Worm (Caenorhabditis elegans) whole organism, midembryonic: ENCODE measurements around the gene F56B3.4.

ENCODE experiments used
- T22C8.4 ChIP-seq: fragments of 200-800 bp; sonication (Bioruptor generic); IDR thresholded peaks from 2 replicates; pipeline ENCODE4 v1.3.6; 2022; ENCODE audit warnings: missing genetic modification characterization, missing compliant biosample characterization
- cog-1 ChIP-seq: sonication (generic microtip); optimal IDR thresholded peaks from 2 replicates; lab custom pipeline; 2016; ENCODE audit warnings: missing genetic modification characterization, missing compliant biosample characterization
- flt-1 ChIP-seq: fragments of 200-800 bp; sonication (Bioruptor generic); IDR thresholded peaks from 2 replicates; pipeline ENCODE4 v1.3.6; 2022; ENCODE audit warnings: missing genetic modification characterization, missing compliant biosample characterization
- klf-2 ChIP-seq: fragments of 200-800 bp; sonication (Bioruptor generic); conservative IDR thresholded peaks from 2 replicates; pipeline ENCODE4 v1.3.6; 2022; ENCODE audit warnings: missing genetic modification reagents, missing genetic modification characterization, missing compliant biosample characterization
- med-1 ChIP-seq: sonication (generic microtip); optimal IDR thresholded peaks from 2 replicates; lab custom pipeline; 2017; ENCODE audit warnings: missing genetic modification characterization, mild to moderate bottlenecking, missing compliant biosample characterization, antibody characterized with exemption, missing genetic modification reagents; ENCODE audit not compliant: insufficient read depth
- ref-1 ChIP-seq: fragments of 200-800 bp; sonication (Bioruptor generic); conservative IDR thresholded peaks from 2 replicates; pipeline ENCODE4 v1.3.6; 2022; ENCODE audit warnings: missing genetic modification reagents, missing genetic modification characterization, missing compliant biosample characterization
- tab-1 ChIP-seq: fragments of 200-800 bp; sonication (Bioruptor generic); IDR thresholded peaks from 2 replicates; pipeline ENCODE4 v1.3.6; 2022; ENCODE audit warnings: missing genetic modification characterization, missing compliant biosample characterization
- ztf-23 ChIP-seq: fragments of 200-800 bp; sonication (Bioruptor generic); IDR thresholded peaks from 2 replicates; pipeline ENCODE4 v1.3.6; 2022; ENCODE audit warnings: missing genetic modification reagents, missing genetic modification characterization, missing compliant biosample characterization
- ztf-29 ChIP-seq: fragments of 200-800 bp; sonication (Bioruptor generic); IDR thresholded peaks from 2 replicates; pipeline ENCODE4 v1.3.6; 2022; ENCODE audit warnings: missing genetic modification reagents, missing genetic modification characterization, missing compliant biosample characterization

The F56B3.4 gene

DNA sequence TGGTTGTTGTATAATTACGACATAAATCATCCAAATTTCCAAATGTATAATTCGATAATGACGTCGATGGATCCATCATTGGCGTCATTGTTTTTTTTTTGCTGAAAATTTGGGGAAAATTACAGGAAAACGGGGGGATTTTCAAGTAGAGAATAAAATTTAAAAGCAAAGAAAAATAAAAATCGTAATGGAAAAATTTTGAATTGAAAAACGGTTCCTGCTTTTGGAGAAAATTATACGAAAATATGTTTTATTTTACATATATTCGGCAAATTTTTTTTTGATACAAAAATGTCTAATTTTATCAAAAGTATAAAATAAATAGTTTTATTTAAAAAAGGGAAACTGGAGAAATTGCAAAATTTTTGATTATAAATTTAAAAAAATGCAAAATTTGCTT is 30.8 kb upstream of the F56B3.4 start, which contains the start of gene zipt-15:
Gene zipt-15 (minus strand): TSS at position 101 of the 400 bp plus-strand sequence.
- TF ChIP-seq T22C8.4: no peak
- TF ChIP-seq ztf-23 (GFP tag; lab: Robert Waterston, UW): no peak

DNA sequence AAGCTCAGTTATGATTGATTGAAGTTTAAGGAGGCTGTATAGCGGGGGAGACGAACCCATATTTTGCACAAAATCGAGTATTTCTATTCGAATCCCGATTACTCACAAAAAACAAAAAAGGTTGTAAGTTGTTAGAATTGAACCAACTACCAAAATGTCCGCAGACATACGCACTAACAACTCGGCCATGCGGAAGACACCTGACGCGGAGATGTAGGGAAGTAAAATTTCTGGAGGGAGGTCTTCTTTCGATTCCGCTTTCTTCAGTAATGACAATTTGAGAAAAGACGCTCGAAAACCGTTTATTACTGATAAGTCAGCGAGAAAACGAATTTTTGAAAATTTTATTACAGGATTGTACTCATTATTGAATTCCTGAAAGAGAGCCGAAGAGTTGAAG is 23.8 kb upstream of the F56B3.4 start:
- TF ChIP-seq med-1 (no peak), ztf-29 (no peak), T22C8.4 (no peak), ztf-23 (GFP tag; lab: Robert Waterston, UW) (no peak), klf-2 (GFP tag; lab: Robert Waterston, UW) (no peak)

DNA sequence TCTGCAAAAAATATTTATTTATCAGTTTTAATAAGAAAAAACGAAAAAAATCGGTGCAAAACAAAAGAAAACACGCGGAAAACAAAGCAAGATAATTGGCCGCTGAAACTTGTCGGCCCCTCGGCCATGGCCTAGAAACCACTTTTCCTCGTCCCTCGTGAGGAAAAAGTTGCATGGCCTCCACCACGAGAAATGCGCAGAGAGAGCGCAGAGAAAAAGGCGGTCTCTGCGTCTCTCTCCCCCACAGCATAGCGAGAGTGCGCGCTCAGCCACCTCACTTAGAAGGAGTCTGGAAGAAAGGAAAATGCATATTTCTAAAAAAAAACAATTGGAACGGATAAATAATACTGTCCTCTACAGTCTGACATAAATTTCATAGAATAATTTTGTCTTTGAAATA is 19.3 kb upstream of the F56B3.4 start:
- TF ChIP-seq ztf-23 (GFP tag; lab: Robert Waterston, UW) (peak; percentile 74), tab-1 (GFP tag; lab: Robert Waterston, UW) (0 out of 2 replicates have a peak, but pooled peaks have one; percentile 65), flt-1 (peak; percentile 71; the same call in 1 of the 2 replicates), klf-2 (GFP tag; lab: Robert Waterston, UW) (peak; percentile 59; the same call in 1 of the 2 replicates)

DNA sequence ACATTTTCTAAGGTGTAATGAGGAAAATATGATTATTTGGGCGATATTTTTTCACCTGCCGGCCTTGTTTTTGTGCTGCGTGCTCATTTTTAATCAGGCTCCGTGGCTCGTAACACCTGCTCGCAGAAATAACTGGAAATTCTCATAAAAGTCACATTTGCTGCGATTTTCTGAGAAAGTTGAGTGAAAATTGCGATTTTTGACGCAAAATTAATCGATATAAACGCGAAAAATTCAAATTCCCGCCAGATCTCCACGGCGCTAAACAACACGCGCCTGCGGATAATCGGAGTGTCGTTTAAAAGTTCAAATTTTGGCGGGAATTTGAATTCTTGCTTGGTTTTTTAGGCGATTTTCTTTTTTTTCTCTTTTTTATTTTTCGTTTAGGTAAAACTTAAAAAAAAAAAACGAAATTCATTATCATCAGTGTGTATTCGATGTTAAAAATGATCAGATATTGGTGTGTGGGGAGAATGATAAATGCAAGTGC is 13.0 kb upstream of the F56B3.4 start, which contains the start of gene Y55F3BL.6:
Gene Y55F3BL.6 (minus strand): TSS at position 51 of the 490 bp plus-strand sequence.
- no peak for TF ChIP-seq ztf-29
- TF ChIP-seq tab-1 (GFP tag; lab: Robert Waterston, UW): no peak
- TF ChIP-seq cog-1 (tag; lab: Kevin White, UChicago): no peak
- no peak for TF ChIP-seq flt-1
- no peak for TF ChIP-seq T22C8.4
- TF ChIP-seq ztf-23 (GFP tag; lab: Robert Waterston, UW): no peak
- no peak for TF ChIP-seq ref-1 (GFP tag; lab: Robert Waterston, UW)

DNA sequence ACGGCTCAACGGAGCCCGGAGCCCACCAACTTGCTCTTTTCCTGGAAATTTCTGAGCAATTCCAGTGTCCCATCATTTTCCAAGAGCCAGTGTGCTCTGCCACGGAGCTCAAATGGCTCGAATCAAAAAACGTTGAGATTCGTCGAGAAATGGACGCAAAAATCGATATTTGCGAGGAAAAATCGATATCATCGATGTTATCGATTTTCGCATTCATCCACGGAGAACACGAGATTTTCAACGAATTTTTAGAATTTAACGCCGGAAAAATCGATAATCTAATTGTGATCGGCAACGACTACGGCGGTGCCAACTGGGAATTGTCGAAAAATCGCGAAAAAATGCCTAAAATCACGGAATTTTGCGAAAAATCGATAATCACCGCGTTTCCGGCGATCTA is 11.6 kb upstream of the F56B3.4 start:
- peak; percentile 59 for TF ChIP-seq T22C8.4
- TF ChIP-seq med-1: no peak

DNA sequence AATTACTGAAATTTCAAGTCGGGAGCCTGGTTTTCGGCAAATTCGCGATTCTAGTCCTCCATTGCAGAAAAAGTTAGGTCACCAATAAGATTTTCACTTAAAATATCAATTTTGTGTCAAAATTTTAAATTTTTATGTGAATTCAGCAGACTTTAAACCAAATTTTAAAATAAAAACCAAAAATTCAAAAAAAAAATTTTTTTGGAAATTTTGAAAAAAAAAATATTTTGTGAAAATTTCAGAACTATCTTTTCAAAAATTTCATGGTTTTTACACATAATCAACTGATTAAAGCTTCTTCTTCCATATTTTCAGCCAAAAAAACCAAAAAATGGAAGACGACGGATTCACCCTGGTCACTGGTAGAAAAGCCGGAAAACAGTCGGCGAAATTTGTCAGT is 10.7 kb upstream of the F56B3.4 start, which contains the start of gene Y55F3BL.4:
Gene Y55F3BL.4 (plus strand): TSS at position 301 of the 400 bp plus-strand sequence.
- TF ChIP-seq ref-1 (GFP tag; lab: Robert Waterston, UW) (no peak), ztf-29 (no peak), ztf-23 (GFP tag; lab: Robert Waterston, UW) (no peak), T22C8.4 (no peak), med-1 (no peak), tab-1 (GFP tag; lab: Robert Waterston, UW) (no peak), cog-1 (tag; lab: Kevin White, UChicago) (no peak), klf-2 (GFP tag; lab: Robert Waterston, UW) (no peak), flt-1 (no peak)

DNA sequence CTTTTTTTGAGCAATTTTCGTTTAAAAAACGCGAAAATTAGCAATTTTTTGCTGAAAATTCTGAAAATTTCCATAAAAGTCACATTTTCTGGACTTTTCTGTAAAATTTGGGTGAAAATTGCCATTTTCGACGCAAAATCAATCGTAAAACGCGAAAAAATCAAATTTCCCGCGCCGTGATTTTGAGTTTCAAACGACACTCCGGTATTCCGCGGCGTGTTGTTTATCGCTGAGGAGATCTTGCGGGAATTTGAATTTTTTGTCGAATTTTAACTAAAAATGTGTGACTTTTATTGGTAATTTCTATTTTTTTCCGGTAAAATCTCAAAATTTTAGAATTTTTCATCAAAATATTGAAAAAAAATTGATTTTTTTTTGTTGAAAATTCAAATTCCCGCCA is 7.1 kb upstream of the F56B3.4 start:
- TF ChIP-seq ztf-23 (GFP tag; lab: Robert Waterston, UW) (no peak), tab-1 (GFP tag; lab: Robert Waterston, UW) (no peak), cog-1 (tag; lab: Kevin White, UChicago) (no peak), flt-1 (no peak), ztf-29 (no peak), T22C8.4 (no peak), klf-2 (GFP tag; lab: Robert Waterston, UW) (no peak), med-1 (no peak), ref-1 (GFP tag; lab: Robert Waterston, UW) (no peak)

DNA sequence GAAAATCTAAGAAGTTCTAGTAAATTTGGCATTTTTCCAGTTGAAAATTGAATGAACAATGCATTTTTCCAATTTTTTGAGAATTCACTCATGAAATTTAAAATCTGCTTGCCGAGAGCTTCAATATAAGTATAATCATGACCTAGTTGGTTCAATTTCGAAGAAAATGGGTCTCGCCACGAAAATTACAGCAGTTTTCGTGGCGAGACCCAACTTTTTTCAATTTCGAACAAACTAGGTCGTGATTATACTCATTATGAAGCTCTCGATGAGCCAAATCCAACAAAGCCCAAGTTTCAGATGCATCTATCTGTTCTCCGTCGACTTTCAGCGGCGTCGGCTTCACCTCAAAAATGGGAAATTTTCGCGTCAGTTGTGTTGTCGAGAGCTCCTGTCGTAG is 6.4 kb upstream of the F56B3.4 start, which contains the start of gene mrpl-46:
Gene mrpl-46 (plus strand): TSS at position 301 of the 400 bp plus-strand sequence.
- TF ChIP-seq ztf-29 (no peak), klf-2 (GFP tag; lab: Robert Waterston, UW) (no peak), ref-1 (GFP tag; lab: Robert Waterston, UW) (no peak), tab-1 (GFP tag; lab: Robert Waterston, UW) (no peak), ztf-23 (GFP tag; lab: Robert Waterston, UW) (no peak), flt-1 (no peak), T22C8.4 (no peak), med-1 (no peak), cog-1 (tag; lab: Kevin White, UChicago) (no peak)

DNA sequence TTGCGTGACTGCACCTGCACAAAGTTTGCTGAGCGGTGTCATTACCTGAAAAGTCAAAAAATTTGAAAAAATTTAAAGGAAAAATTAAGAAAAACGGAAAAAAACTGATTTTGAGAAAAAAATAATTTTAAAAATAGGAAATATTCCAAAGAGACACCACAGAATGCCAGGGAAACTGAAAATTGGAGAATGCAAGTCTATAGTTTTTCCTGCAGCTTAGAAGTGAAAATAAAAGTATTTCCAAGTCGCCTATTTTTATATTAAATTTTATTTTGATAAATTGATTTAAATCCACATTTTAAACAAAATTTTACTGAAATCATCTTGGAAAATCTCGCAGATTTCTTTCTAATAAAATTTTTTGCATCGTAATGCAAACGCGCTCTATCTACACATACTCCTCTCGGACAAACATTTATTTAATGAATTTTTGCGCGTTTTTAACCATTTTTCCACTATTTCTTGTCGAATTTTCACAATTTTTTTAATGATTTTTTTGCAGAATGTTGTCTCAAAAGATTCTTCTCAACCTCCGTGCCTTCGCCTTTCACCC is 2.5 kb upstream of the F56B3.4 start, which contains the start of the genes F56B3.11 and ech-5:
Gene F56B3.11 (minus strand): TSS at position 51 of the 553 bp plus-strand sequence.
Gene ech-5 (plus strand): TSS at position 503 of the 553 bp plus-strand sequence.
- no peak for TF ChIP-seq tab-1 (GFP tag; lab: Robert Waterston, UW)
- no peak for TF ChIP-seq ref-1 (GFP tag; lab: Robert Waterston, UW)
- no peak; the same call in 1 of the 2 replicates for TF ChIP-seq ztf-29
- TF ChIP-seq ztf-23 (GFP tag; lab: Robert Waterston, UW): peak; percentile 79
- peak; percentile 44; the same call in 1 of the 2 replicates for TF ChIP-seq flt-1
- TF ChIP-seq T22C8.4: no peak
- TF ChIP-seq cog-1 (tag; lab: Kevin White, UChicago): peak; percentile 87
- peak; percentile 81 for TF ChIP-seq klf-2 (GFP tag; lab: Robert Waterston, UW)
- no peak for TF ChIP-seq med-1

DNA sequence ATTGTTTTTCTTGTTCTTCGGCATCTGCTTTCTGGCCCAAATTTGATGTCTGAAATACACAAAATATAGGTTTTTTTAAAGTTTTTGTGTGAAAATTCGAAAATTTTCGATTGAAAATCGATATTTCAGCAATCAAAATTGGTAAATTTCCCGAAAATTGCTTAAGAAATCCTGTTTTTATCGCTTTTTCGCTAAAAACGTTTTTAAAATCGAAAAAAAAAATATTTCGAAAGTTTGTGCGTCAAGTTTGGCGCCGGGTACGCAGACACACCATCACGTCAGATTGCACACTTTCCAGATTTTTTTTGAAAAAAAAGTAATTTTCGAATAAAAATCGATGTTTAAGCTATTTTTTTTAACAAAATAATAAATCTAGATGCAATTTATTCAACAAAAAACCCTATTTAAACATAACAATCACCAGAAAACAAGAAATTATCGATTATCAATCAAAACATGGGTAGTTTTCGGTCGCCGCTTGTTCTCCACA is 1.4 kb upstream of the F56B3.4 start, which contains the start of gene skr-18:
Gene skr-18 (minus strand): TSS at position 51 of the 490 bp plus-strand sequence.
- no peak for TF ChIP-seq ref-1 (GFP tag; lab: Robert Waterston, UW)
- no peak for TF ChIP-seq flt-1
- TF ChIP-seq T22C8.4: no peak
- TF ChIP-seq ztf-23 (GFP tag; lab: Robert Waterston, UW): no peak
- no peak for TF ChIP-seq tab-1 (GFP tag; lab: Robert Waterston, UW)
- no peak for TF ChIP-seq cog-1 (tag; lab: Kevin White, UChicago)
- TF ChIP-seq klf-2 (GFP tag; lab: Robert Waterston, UW): no peak
- no peak for TF ChIP-seq med-1
